Worm (Caenorhabditis elegans) whole organism, L3 larva: Measurements from ENCODE around the gene ints-5.
A peak's percentile ranks its signal among the peaks of the same experiment; 100 is the strongest.

Experiments
- R02D3.7 ChIP-seq: fragments of 150-350 bp; optimal IDR thresholded peaks from 2 replicates; lab custom pipeline; 2014; ENCODE audit warnings: missing biosample characterization, missing genetic modification characterization
- aly-2 ChIP-seq: fragments of 150-350 bp; optimal IDR thresholded peaks from 2 replicates; lab custom pipeline; 2014; ENCODE audit warnings: missing biosample characterization, missing genetic modification characterization
- ceh-16 ChIP-seq: sonication (generic microtip); optimal IDR thresholded peaks from 2 replicates; lab custom pipeline; 2017; ENCODE audit warnings: missing biosample characterization, missing genetic modification characterization
- ceh-82 ChIP-seq: fragments of 150-350 bp; optimal IDR thresholded peaks from 2 replicates; lab custom pipeline; 2014; ENCODE audit warnings: missing biosample characterization, missing genetic modification characterization
- daf-12 ChIP-seq: fragments of 150-350 bp; optimal IDR thresholded peaks from 2 replicates; lab custom pipeline; 2014; ENCODE audit warnings: missing biosample characterization, missing genetic modification reagents, missing genetic modification characterization
- egl-27 ChIP-seq: sonication (generic microtip); optimal IDR thresholded peaks from 4 replicates; lab custom pipeline; 2017; ENCODE audit warnings: missing biosample characterization, missing genetic modification reagents, missing genetic modification characterization
- egl-5 ChIP-seq: fragments of 150-350 bp; optimal IDR thresholded peaks from 2 replicates; lab custom pipeline; 2017; ENCODE audit warnings: missing biosample characterization, missing genetic modification reagents, missing genetic modification characterization, inconsistent platforms
- elt-2 ChIP-seq: sonication (generic microtip); optimal IDR thresholded peaks from 2 replicates; lab custom pipeline; 2016; ENCODE audit warnings: missing genetic modification reagents, mild to moderate bottlenecking, missing genetic modification characterization, missing compliant biosample characterization
- elt-3 ChIP-seq, 3 experiments: fragments of 150-350 bp in 1 of 3; sonication (generic microtip) in 2 of 3; optimal IDR thresholded peaks; 2 replicates in 2 of 3; 4 replicates in 1 of 3; lab custom pipeline; 2014 to 2017; ENCODE audit warnings: missing biosample characterization in 3 of 3, missing genetic modification characterization in 3 of 3
- fkh-2 ChIP-seq: fragments of 150-350 bp; optimal IDR thresholded peaks from 2 replicates; lab custom pipeline; 2014; ENCODE audit warnings: missing biosample characterization, missing genetic modification reagents, missing genetic modification characterization
- hmg-11 ChIP-seq: sonication (generic microtip); optimal IDR thresholded peaks from 2 replicates; lab custom pipeline; 2016; ENCODE audit warnings: missing genetic modification characterization, missing compliant biosample characterization
- jun-1 ChIP-seq: fragments of 150-350 bp; optimal IDR thresholded peaks from 2 replicates; lab custom pipeline; 2014; ENCODE audit warnings: missing biosample characterization, missing genetic modification reagents, missing genetic modification characterization
- lin-39 ChIP-seq: fragments of 150-350 bp; optimal IDR thresholded peaks from 2 replicates; lab custom pipeline; 2018; ENCODE audit warnings: missing biosample characterization, missing genetic modification reagents, missing genetic modification characterization
- lsy-12 ChIP-seq: sonication (generic microtip); optimal IDR thresholded peaks from 2 replicates; lab custom pipeline; 2016; ENCODE audit warnings: mild to moderate bottlenecking, missing genetic modification characterization, missing compliant biosample characterization
- mdl-1 ChIP-seq: fragments of 150-350 bp; optimal IDR thresholded peaks from 2 replicates; lab custom pipeline; 2014; ENCODE audit warnings: missing biosample characterization, missing genetic modification characterization
- mml-1 ChIP-seq: fragments of 150-350 bp; sonication (generic microtip); optimal IDR thresholded peaks from 3 replicates; lab custom pipeline; 2014; ENCODE audit warnings: missing biosample characterization, missing genetic modification characterization
- nfya-1 ChIP-seq: sonication (generic microtip); optimal IDR thresholded peaks from 2 replicates; lab custom pipeline; 2017; ENCODE audit warnings: missing genetic modification characterization, mild to moderate bottlenecking, missing compliant biosample characterization, antibody characterized with exemption, moderate library complexity; ENCODE audit not compliant: insufficient read depth
- nhr-11 ChIP-seq: fragments of 150-350 bp; optimal IDR thresholded peaks from 2 replicates; lab custom pipeline; 2014; ENCODE audit warnings: missing biosample characterization, missing genetic modification characterization
- nhr-12 ChIP-seq: fragments of 150-350 bp; optimal IDR thresholded peaks from 2 replicates; lab custom pipeline; 2014; ENCODE audit warnings: missing biosample characterization, missing genetic modification characterization
- nhr-23 ChIP-seq: fragments of 150-350 bp; optimal IDR thresholded peaks from 2 replicates; lab custom pipeline; 2014; ENCODE audit warnings: missing biosample characterization, missing genetic modification reagents, missing genetic modification characterization
- nhr-237 ChIP-seq: fragments of 150-350 bp; optimal IDR thresholded peaks from 2 replicates; lab custom pipeline; 2014; ENCODE audit warnings: missing biosample characterization, missing genetic modification characterization
- nhr-25 ChIP-seq: sonication (generic microtip); optimal IDR thresholded peaks from 2 replicates; lab custom pipeline; 2017; ENCODE audit warnings: missing biosample characterization, missing genetic modification characterization
- nhr-28 ChIP-seq: fragments of 150-350 bp; optimal IDR thresholded peaks from 2 replicates; lab custom pipeline; 2014; ENCODE audit warnings: missing biosample characterization, missing genetic modification characterization
- nhr-43 ChIP-seq: sonication (generic microtip); optimal IDR thresholded peaks from 2 replicates; lab custom pipeline; 2016; ENCODE audit warnings: mild to moderate bottlenecking, missing genetic modification characterization, missing compliant biosample characterization; ENCODE audit not compliant: poor library complexity, severe bottlenecking
- nhr-67 ChIP-seq: fragments of 150-350 bp; optimal IDR thresholded peaks from 2 replicates; lab custom pipeline; 2014; ENCODE audit warnings: missing biosample characterization, missing genetic modification characterization
- nhr-77 ChIP-seq: fragments of 150-350 bp; optimal IDR thresholded peaks from 2 replicates; lab custom pipeline; 2014; ENCODE audit warnings: missing biosample characterization, missing genetic modification characterization
- pha-4 ChIP-seq: fragments of 150-350 bp; optimal IDR thresholded peaks from 2 replicates; lab custom pipeline; 2014; ENCODE audit warnings: missing biosample characterization, missing genetic modification reagents, missing genetic modification characterization
- pqm-1 ChIP-seq: fragments of 150-350 bp; optimal IDR thresholded peaks from 2 replicates; lab custom pipeline; 2017; ENCODE audit warnings: missing biosample characterization, missing genetic modification characterization, inconsistent platforms
- sea-2 ChIP-seq: fragments of 150-350 bp; sonication (generic microtip); optimal IDR thresholded peaks from 4 replicates; lab custom pipeline; 2014; ENCODE audit warnings: missing biosample characterization, missing genetic modification reagents, missing genetic modification characterization
- skn-1 ChIP-seq: fragments of 150-350 bp; optimal IDR thresholded peaks from 2 replicates; lab custom pipeline; 2014; ENCODE audit warnings: missing biosample characterization, missing genetic modification characterization
- snpc-4 ChIP-seq: fragments of 150-350 bp; optimal IDR thresholded peaks from 2 replicates; lab custom pipeline; 2014; ENCODE audit warnings: missing biosample characterization, missing genetic modification characterization
- unc-39 ChIP-seq: sonication (generic microtip); optimal IDR thresholded peaks from 4 replicates; lab custom pipeline; 2017; ENCODE audit warnings: missing biosample characterization, missing genetic modification characterization
- unc-62 ChIP-seq: fragments of 150-350 bp; sonication (generic microtip); optimal IDR thresholded peaks from 4 replicates; lab custom pipeline; 2014; ENCODE audit warnings: missing biosample characterization, missing genetic modification reagents, missing genetic modification characterization
- zag-1 ChIP-seq: fragments of 150-350 bp; optimal IDR thresholded peaks from 2 replicates; lab custom pipeline; 2014; ENCODE audit warnings: missing biosample characterization, missing genetic modification characterization
- ztf-11 ChIP-seq: fragments of 150-350 bp; optimal IDR thresholded peaks from 2 replicates; lab custom pipeline; 2014; ENCODE audit warnings: missing biosample characterization, missing genetic modification characterization
- ztf-4 ChIP-seq: fragments of 150-350 bp; optimal IDR thresholded peaks from 2 replicates; lab custom pipeline; 2014; ENCODE audit warnings: missing biosample characterization, missing genetic modification characterization

The ints-5 gene

DNA sequence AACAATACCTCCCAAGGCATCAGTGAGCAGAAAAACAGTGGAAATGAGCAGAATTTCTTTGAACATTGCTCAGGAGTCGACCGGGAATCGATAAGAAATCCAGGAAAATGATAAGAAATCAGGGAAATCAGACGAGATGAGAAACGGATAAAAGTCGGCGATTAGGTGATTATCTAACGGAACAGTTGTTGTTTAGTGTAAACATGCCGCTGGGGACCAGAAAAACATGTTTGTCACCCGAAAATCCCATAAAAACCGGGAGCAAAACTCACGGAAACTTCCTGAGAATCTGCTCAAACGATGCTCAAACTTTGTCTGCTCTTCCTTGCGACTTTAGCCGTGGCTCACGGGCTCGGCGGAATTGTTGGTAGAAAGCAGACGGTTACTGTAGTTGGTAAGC, 22.7 kb downstream of the ints-5 start, which contains the start of the genes ttr-24 and ttr-25:
ttr-24 (minus strand) TSS at position 156 of the 400 bp plus-strand sequence.
ttr-25 (plus strand) TSS at position 227 of the 400 bp plus-strand sequence.
- no peak for TF ChIP-seq elt-2 (tag; lab: Kevin White, UChicago)
- no peak for TF ChIP-seq unc-39 (tag; lab: Kevin White, UChicago)
- no peak for TF ChIP-seq hmg-11 (tag; lab: Kevin White, UChicago)
- no peak for TF ChIP-seq jun-1 (tag; lab: Kevin White, UChicago)
- TF ChIP-seq fkh-2 (tag; lab: Kevin White, UChicago), result no peak
- no peak for TF ChIP-seq mdl-1 (tag; lab: Kevin White, UChicago)
- TF ChIP-seq lin-39 (tag; lab: Kevin White, UChicago), result no peak
- no peak for TF ChIP-seq R02D3.7 (tag; lab: Kevin White, UChicago)

ce11 chrV:18560188-18560587, 26.4 kb downstream of the ints-5 start, which contains the start of gene ttr-26:
ttr-26 (minus strand) TSS chrV:18560288.
- no peak for TF ChIP-seq nfya-1 (tag; lab: Kevin White, UChicago)
- peak; percentile 72 for TF ChIP-seq pha-4 (tag; lab: Kevin White, UChicago)

ce11 chrV:18560944-18561343, 27.2 kb downstream of the ints-5 start:
- TF ChIP-seq ztf-11, result no peak
- TF ChIP-seq pha-4 (tag; lab: Kevin White, UChicago), result peak; percentile 88

ce11 chrV:18564786-18565185, 31.0 kb downstream of the ints-5 start, which contains the start of gene srg-34:
srg-34 (minus strand) TSS chrV:18564886.
- no peak for TF ChIP-seq nhr-77
- TF ChIP-seq ceh-82 (tag; lab: Kevin White, UChicago), result no peak
- TF ChIP-seq mml-1, result no peak
- TF ChIP-seq nhr-23 (tag; lab: Kevin White, UChicago), result no peak

DNA sequence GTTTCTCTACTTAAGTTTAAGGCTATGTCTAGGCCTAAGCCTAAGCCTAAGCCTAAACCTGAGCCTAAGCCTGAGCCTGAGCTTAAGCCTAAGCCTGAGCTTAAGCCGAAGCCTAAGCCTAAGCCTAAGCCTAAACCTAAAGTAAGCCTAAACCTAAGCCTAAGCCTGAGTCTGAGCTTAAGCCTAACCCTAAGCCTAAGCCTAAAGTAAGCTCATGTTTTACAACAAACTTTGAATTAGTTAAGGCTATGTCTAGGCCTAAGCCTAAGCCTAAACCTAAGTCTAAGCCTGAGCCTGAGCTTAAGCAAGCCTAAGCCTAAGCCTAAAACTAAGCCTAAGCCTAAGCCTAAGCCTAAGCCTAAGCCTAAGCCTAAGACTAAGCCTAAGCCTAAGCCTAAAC, 31.9 kb downstream of the ints-5 start:
- no peak for TF ChIP-seq egl-27 (tag; lab: Kevin White, UChicago)
- no peak for TF ChIP-seq zag-1 (tag; lab: Kevin White, UChicago)
- TF ChIP-seq unc-39 (tag; lab: Kevin White, UChicago), result no peak

ce11 chrV:18569445-18569844, 35.7 kb downstream of the ints-5 start:
- TF ChIP-seq hmg-11 (tag; lab: Kevin White, UChicago), result peak; percentile 36
- TF ChIP-seq nhr-23 (tag; lab: Kevin White, UChicago), result peak; percentile 28
- TF ChIP-seq nhr-25 (tag; lab: Kevin White, UChicago), result peak; percentile 96
- no peak for TF ChIP-seq elt-2 (tag; lab: Kevin White, UChicago)

DNA sequence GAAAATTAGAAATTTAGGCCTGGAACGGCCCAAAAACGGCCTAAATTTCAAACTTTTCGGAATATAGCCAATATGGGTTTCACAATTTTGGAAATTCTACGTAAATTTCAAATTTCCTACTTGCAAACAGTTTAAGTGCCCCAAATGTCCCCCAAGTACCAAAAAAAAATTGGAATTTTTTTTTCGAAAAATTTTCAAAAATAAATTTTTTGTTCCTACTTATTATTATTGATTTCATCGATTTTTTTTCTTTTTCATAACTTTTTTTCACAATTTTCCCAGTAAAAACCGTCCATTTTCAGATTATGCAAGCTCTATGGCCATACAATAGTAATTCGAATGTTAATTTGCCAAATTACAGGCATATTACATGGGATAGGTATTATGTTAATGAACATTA, 37.8 kb downstream of the ints-5 start, which contains the start of gene Y51A2D.21:
Y51A2D.21 (plus strand) TSS at position 301 of the 400 bp plus-strand sequence.
- no peak for TF ChIP-seq daf-12 (tag; lab: Kevin White, UChicago)
- TF ChIP-seq nhr-11, result no peak
- TF ChIP-seq nhr-77, result no peak
- TF ChIP-seq ztf-4, result no peak
- no peak for TF ChIP-seq aly-2 (tag; lab: Kevin White, UChicago)
- TF ChIP-seq skn-1 (tag; lab: Kevin White, UChicago), result no peak

- TF ChIP-seq sea-2, result no peak
- TF ChIP-seq nhr-28 (tag; lab: Kevin White, UChicago), result no peak
- no peak for TF ChIP-seq snpc-4 (tag; lab: Kevin White, UChicago)
- no peak for TF ChIP-seq pha-4 (tag; lab: Kevin White, UChicago)
- TF ChIP-seq lin-39 (tag; lab: Kevin White, UChicago), result no peak
- no peak for TF ChIP-seq fkh-2 (tag; lab: Kevin White, UChicago)
- TF ChIP-seq nhr-25 (tag; lab: Kevin White, UChicago), result peak; percentile 17
- no peak for TF ChIP-seq ceh-16 (tag; lab: Kevin White, UChicago)
- no peak for TF ChIP-seq elt-3 (tag; optimal IDR thresholded peaks at IDR 0.05; lab: Kevin White, UChicago)
- no peak for TF ChIP-seq pqm-1 (tag; lab: Kevin White, UChicago)
- TF ChIP-seq unc-39 (tag; lab: Kevin White, UChicago), result no peak
- no peak for TF ChIP-seq skn-1 (tag; lab: Kevin White, UChicago)
- TF ChIP-seq nhr-43, result peak; percentile 8
- no peak for TF ChIP-seq nhr-67 (tag; lab: Kevin White, UChicago)
- TF ChIP-seq hmg-11 (tag; lab: Kevin White, UChicago), result no peak
- no peak for TF ChIP-seq nhr-237 (tag; lab: Kevin White, UChicago)
- no peak for TF ChIP-seq aly-2 (tag; lab: Kevin White, UChicago)
- no peak for TF ChIP-seq daf-12 (tag; lab: Kevin White, UChicago)
- TF ChIP-seq ztf-4, result no peak
- peak; percentile 61 for TF ChIP-seq lsy-12 (tag; lab: Kevin White, UChicago)
- no peak for TF ChIP-seq R02D3.7 (tag; lab: Kevin White, UChicago)
- no peak for TF ChIP-seq unc-62 (GFP tag; lab: Kevin White, UChicago)
- no peak for TF ChIP-seq egl-5 (tag; lab: Kevin White, UChicago)
- TF ChIP-seq nhr-12, result no peak
- no peak for TF ChIP-seq ceh-82 (tag; lab: Kevin White, UChicago)
- TF ChIP-seq mml-1, result no peak
- TF ChIP-seq zag-1 (tag; lab: Kevin White, UChicago), result no peak
Measured at ce11 chrV:18573199-18573598, 39.4 kb downstream of the ints-5 start.
